Worm (Caenorhabditis elegans): ENCODE results near the gene dhc-4.
A peak's percentile ranks its signal among the peaks of the same experiment; 100 is the strongest.

The dhc-4 gene

ce11 chrIII:10939184-10939583 is 30.6 kb upstream of the dhc-4 start:
- no peak for TF ChIP-seq zag-1 (tag; optimal IDR thresholded peaks at IDR 0.05)
- no peak for TF ChIP-seq unc-98 (GFP tag; IDR thresholded peaks at IDR 0.05)
- no peak for TF ChIP-seq tlp-1 (tag; optimal IDR thresholded peaks at IDR 0.05)
- no peak for TF ChIP-seq unc-30 (tag; optimal IDR thresholded peaks at IDR 0.05)
- no peak for TF ChIP-seq efl-1 (optimal IDR thresholded peaks at IDR 0.05)
- TF ChIP-seq efl-1 (GFP tag; optimal IDR thresholded peaks at IDR 0.05 in 1 of 2) = no peak
- no peak for TF ChIP-seq unc-62 (GFP tag; optimal IDR thresholded peaks at IDR 0.05)
- no peak for TF ChIP-seq nhr-19 (GFP tag; conservative IDR thresholded peaks at IDR 0.05)
- no peak for TF ChIP-seq vab-15 (tag; optimal IDR thresholded peaks at IDR 0.05)
- TF ChIP-seq unc-86 (tag; optimal IDR thresholded peaks at IDR 0.05) = no peak
- no peak for TF ChIP-seq lin-14 (GFP tag; optimal IDR thresholded peaks at IDR 0.05)
- TF ChIP-seq C34B4.2 (tag; optimal IDR thresholded peaks at IDR 0.05) = no peak
- no peak for TF ChIP-seq Y116A8C.19 (tag; optimal IDR thresholded peaks at IDR 0.05; ENCODE audit: borderline replicate concordance)
- TF ChIP-seq nhr-90 (tag; optimal IDR thresholded peaks at IDR 0.05; ENCODE audit: poor library complexity) = no peak
- TF ChIP-seq tbx-2 (tag; optimal IDR thresholded peaks at IDR 0.05) = no peak
- no peak for TF ChIP-seq zip-4 (GFP tag; optimal IDR thresholded peaks at IDR 0.05)
- no peak for TF ChIP-seq nhr-85 (tag)
- TF ChIP-seq snu-23 (GFP tag; optimal IDR thresholded peaks at IDR 0.05) = no peak

DNA sequence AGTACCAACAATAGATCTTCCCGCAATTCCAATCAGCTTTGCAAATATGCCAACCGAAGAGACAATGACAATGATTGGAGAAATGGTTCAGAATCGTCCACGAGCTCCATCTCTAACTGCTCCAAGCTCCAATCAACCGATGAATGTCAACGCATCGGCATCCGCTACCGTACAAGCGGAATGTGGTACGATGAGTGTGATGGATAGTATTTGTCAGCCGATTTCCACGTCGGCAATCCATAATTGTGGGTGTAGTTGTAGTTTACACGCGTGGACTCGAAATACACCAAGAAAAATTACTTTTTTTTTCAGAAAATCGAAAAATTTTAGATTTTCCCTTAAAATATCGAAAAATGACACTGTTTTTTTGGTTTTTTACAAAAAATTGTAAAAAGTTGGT is 26.8 kb upstream of the dhc-4 start:
- TF ChIP-seq efl-1 (optimal IDR thresholded peaks at IDR 0.05) = no peak
- TF ChIP-seq efl-1 (GFP tag; optimal IDR thresholded peaks at IDR 0.05 in 1 of 2) = peak in 1 of 2 experiments; percentile 7
- no peak for TF ChIP-seq pag-3 (tag; optimal IDR thresholded peaks at IDR 0.05; ENCODE audit: borderline replicate concordance, insufficient read depth)

ce11 chrIII:10945537-10945936 is 24.2 kb upstream of the dhc-4 start:
- no peak for TF ChIP-seq efl-1 (optimal IDR thresholded peaks at IDR 0.05)
- TF ChIP-seq efl-1 (GFP tag; optimal IDR thresholded peaks at IDR 0.05 in 1 of 2) = peak in 1 of 2 experiments; percentile 30
- no peak for TF ChIP-seq irx-1 (tag; optimal IDR thresholded peaks at IDR 0.05)

DNA sequence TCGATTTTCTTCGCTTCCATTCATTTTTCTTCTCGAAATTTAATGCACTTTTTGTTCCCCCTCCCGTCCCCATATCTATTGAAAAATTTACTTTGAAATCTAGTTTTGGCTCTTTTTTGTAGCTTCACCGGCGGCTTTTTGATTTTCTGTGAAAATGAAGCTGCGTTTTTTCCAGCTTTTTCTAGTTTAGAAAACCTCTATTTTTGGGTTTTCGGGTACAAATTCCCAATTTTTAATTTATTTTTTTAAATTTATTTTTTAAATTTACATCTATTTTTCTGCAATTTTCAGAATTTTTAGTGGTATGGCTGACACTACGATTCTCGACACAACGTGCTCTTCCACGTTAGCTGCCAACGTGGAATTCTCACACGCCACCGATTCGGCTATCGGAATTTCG is 22.6 kb upstream of the dhc-4 start, which contains the start of gene strd-1:
strd-1 (plus strand) TSS at position 301 of the 400 bp plus-strand sequence.
- TF ChIP-seq fkh-4 (tag; optimal IDR thresholded peaks at IDR 0.05; ENCODE audit: borderline replicate concordance) (no peak), alr-1 (tag; optimal IDR thresholded peaks at IDR 0.05; ENCODE audit: borderline replicate concordance) (no peak), nhr-237 (tag; optimal IDR thresholded peaks at IDR 0.05) (no peak), hpl-2 (GFP tag; optimal IDR thresholded peaks at IDR 0.05) (no peak), fkh-8 (tag; optimal IDR thresholded peaks at IDR 0.05) (no peak), fos-1 (tag; optimal IDR thresholded peaks at IDR 0.05) (no peak), egl-13 (tag; optimal IDR thresholded peaks at IDR 0.05) (no peak), elt-2 (tag; optimal IDR thresholded peaks at IDR 0.05) (no peak), sptf-1 (tag; optimal IDR thresholded peaks at IDR 0.05) (no peak), ceh-63 (GFP tag; optimal IDR thresholded peaks at IDR 0.05) (no peak), ztf-4 (tag; optimal IDR thresholded peaks at IDR 0.05) (no peak), lsy-2 (tag; optimal IDR thresholded peaks at IDR 0.05) (no peak), unc-86 (tag; optimal IDR thresholded peaks at IDR 0.05) (no peak), aly-2 (tag; optimal IDR thresholded peaks at IDR 0.05) (no peak), irx-1 (tag; optimal IDR thresholded peaks at IDR 0.05) (no peak), snu-23 (GFP tag; optimal IDR thresholded peaks at IDR 0.05) (no peak), pag-3 (tag; optimal IDR thresholded peaks at IDR 0.05; ENCODE audit: borderline replicate concordance, insufficient read depth) (no peak), tbx-2 (tag; optimal IDR thresholded peaks at IDR 0.05) (no peak), jun-1 (tag; optimal IDR thresholded peaks at IDR 0.05) (no peak), dpl-1 (GFP tag; optimal IDR thresholded peaks at IDR 0.05) (no peak)

DNA sequence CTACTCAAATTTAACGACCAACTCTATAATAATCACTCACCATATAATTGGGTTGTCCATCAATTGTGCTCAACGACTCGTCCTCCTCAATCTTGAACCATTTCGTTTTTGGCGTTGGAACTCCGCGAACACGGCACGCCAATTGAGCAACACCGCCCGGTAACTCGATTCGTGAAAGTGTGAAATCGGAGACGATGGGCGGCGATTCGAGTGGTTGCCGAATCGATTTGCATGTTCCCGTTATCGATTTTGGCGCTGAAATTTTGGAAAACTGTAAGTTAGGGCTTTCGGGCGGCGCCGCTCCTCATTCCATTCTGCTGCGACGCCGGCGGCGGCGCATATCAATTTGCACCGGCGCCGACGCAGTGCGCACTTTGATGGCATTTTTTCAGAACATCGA is 18.0 kb upstream of the dhc-4 start:
- TF ChIP-seq ets-5 (GFP tag; IDR thresholded peaks at IDR 0.05) (no peak), ceh-88 (GFP tag; IDR thresholded peaks at IDR 0.05) (no peak), nhr-237 (tag; optimal IDR thresholded peaks at IDR 0.05) (no peak), blmp-1 (tag; optimal IDR thresholded peaks at IDR 0.05) (no peak), nhr-28 (tag; optimal IDR thresholded peaks at IDR 0.05) (no peak), unc-98 (GFP tag; IDR thresholded peaks at IDR 0.05) (no peak), vab-15 (tag; optimal IDR thresholded peaks at IDR 0.05) (no peak), zip-4 (GFP tag; optimal IDR thresholded peaks at IDR 0.05) (no peak), nhr-47 (tag; optimal IDR thresholded peaks at IDR 0.05) (no peak), elt-2 (tag; optimal IDR thresholded peaks at IDR 0.05) (no peak)
